Worm (Caenorhabditis elegans) whole organism, L2 larva: Measurements from ENCODE around the gene F13H8.11.
A peak's percentile ranks its signal among the peaks of the same experiment; 100 is the strongest.

Source experiments
- C34F6.9 ChIP-seq: fragments of 150-350 bp; optimal IDR thresholded peaks from 2 replicates; lab custom pipeline; 2014; ENCODE audit warnings: missing biosample characterization, missing genetic modification characterization
- F13H6.1 ChIP-seq: sonication (generic microtip); optimal IDR thresholded peaks from 2 replicates; lab custom pipeline; 2016; ENCODE audit warnings: missing genetic modification characterization, missing compliant biosample characterization
- R02D3.7 ChIP-seq: fragments of 150-350 bp; optimal IDR thresholded peaks from 2 replicates; lab custom pipeline; 2014; ENCODE audit warnings: missing biosample characterization, missing genetic modification characterization
- Y55F3AM.14 ChIP-seq: fragments of 200-800 bp; sonication (Bioruptor generic); optimal IDR thresholded peaks from 2 replicates; lab custom pipeline; 2018; ENCODE audit warnings: mild to moderate bottlenecking, missing genetic modification characterization, missing compliant biosample characterization
- ZK546.5 ChIP-seq: sonication (generic microtip); optimal IDR thresholded peaks from 2 replicates; lab custom pipeline; 2017; ENCODE audit warnings: missing biosample characterization, missing genetic modification characterization
- alr-1 ChIP-seq: fragments of 150-350 bp; optimal IDR thresholded peaks from 2 replicates; lab custom pipeline; 2014; ENCODE audit warnings: missing biosample characterization, missing genetic modification characterization
- aly-2 ChIP-seq: fragments of 150-350 bp; optimal IDR thresholded peaks from 2 replicates; lab custom pipeline; 2014; ENCODE audit warnings: missing biosample characterization, missing genetic modification characterization
- ama-1 ChIP-seq: fragments of 150-350 bp; optimal IDR thresholded peaks from 2 replicates; lab custom pipeline; 2018; ENCODE audit warnings: inconsistent platforms
- blmp-1 ChIP-seq: sonication (generic microtip); optimal IDR thresholded peaks from 2 replicates; lab custom pipeline; 2017; ENCODE audit warnings: missing genetic modification characterization, mild to moderate bottlenecking, missing compliant biosample characterization, antibody characterized with exemption, moderate library complexity; ENCODE audit not compliant: insufficient read depth
- ceh-16 ChIP-seq: fragments of 150-350 bp; optimal IDR thresholded peaks from 2 replicates; lab custom pipeline; 2014; ENCODE audit warnings: missing biosample characterization, missing genetic modification characterization
- ceh-82 ChIP-seq: fragments of 150-350 bp; optimal IDR thresholded peaks from 2 replicates; lab custom pipeline; 2014; ENCODE audit warnings: missing biosample characterization, missing genetic modification characterization
- crh-2 ChIP-seq: sonication (generic microtip); optimal IDR thresholded peaks from 2 replicates; lab custom pipeline; 2017; ENCODE audit warnings: missing biosample characterization, missing genetic modification characterization
- dmd-4 ChIP-seq: sonication (generic microtip); optimal IDR thresholded peaks from 2 replicates; lab custom pipeline; 2017; ENCODE audit warnings: missing biosample characterization, missing genetic modification characterization
- egl-27 ChIP-seq: sonication (generic microtip); optimal IDR thresholded peaks from 3 replicates; lab custom pipeline; 2017; ENCODE audit warnings: missing biosample characterization, missing genetic modification reagents, missing genetic modification characterization
- elt-1 ChIP-seq: fragments of 150-350 bp; optimal IDR thresholded peaks from 2 replicates; lab custom pipeline; 2014; ENCODE audit warnings: missing biosample characterization, missing genetic modification characterization
- elt-3 ChIP-seq: sonication (generic microtip); optimal IDR thresholded peaks from 2 replicates; lab custom pipeline; 2017; ENCODE audit warnings: missing biosample characterization, missing genetic modification characterization
- fos-1 ChIP-seq: fragments of 150-350 bp; optimal IDR thresholded peaks from 2 replicates; lab custom pipeline; 2014; ENCODE audit warnings: missing biosample characterization, missing genetic modification characterization
- gmeb-1 ChIP-seq: fragments of 150-350 bp; optimal IDR thresholded peaks from 2 replicates; lab custom pipeline; 2014; ENCODE audit warnings: missing biosample characterization, missing genetic modification characterization
- lin-11 ChIP-seq: fragments of 150-350 bp; sonication (generic microtip); optimal IDR thresholded peaks from 2 replicates; lab custom pipeline; 2014; ENCODE audit warnings: missing biosample characterization, missing genetic modification characterization, inconsistent platforms, mixed read lengths
- lin-39 ChIP-seq: fragments of 150-350 bp; optimal IDR thresholded peaks from 2 replicates; lab custom pipeline; 2014; ENCODE audit warnings: missing biosample characterization, missing genetic modification reagents, missing genetic modification characterization
- lsy-2 ChIP-seq, 2 experiments: fragments of 150-350 bp in 1 of 2; sonication (generic microtip) in 1 of 2; optimal IDR thresholded peaks; 2 replicates each; lab custom pipeline; 2014 to 2017; ENCODE audit warnings: missing biosample characterization in 2 of 2, missing genetic modification characterization in 2 of 2
- mab-5 ChIP-seq: fragments of 150-350 bp; optimal IDR thresholded peaks from 2 replicates; lab custom pipeline; 2014; ENCODE audit warnings: missing biosample characterization, missing genetic modification characterization
- mbf-1 ChIP-seq: sonication (generic microtip); optimal IDR thresholded peaks from 2 replicates; lab custom pipeline; 2017; ENCODE audit warnings: missing biosample characterization, missing genetic modification characterization
- mdl-1 ChIP-seq, 2 experiments: fragments of 150-350 bp in 1 of 2; sonication (generic microtip) in 1 of 2; optimal IDR thresholded peaks; 2 replicates each; lab custom pipeline; 2017; ENCODE audit warnings: missing biosample characterization in 2 of 2, missing genetic modification characterization in 2 of 2
- nhr-10 ChIP-seq: sonication (generic microtip); optimal IDR thresholded peaks from 2 replicates; lab custom pipeline; 2017; ENCODE audit warnings: missing biosample characterization, missing genetic modification characterization
- nhr-11 ChIP-seq: fragments of 150-350 bp; optimal IDR thresholded peaks from 2 replicates; lab custom pipeline; 2014; ENCODE audit warnings: missing biosample characterization, missing genetic modification characterization
- nhr-12 ChIP-seq: fragments of 150-350 bp; optimal IDR thresholded peaks from 2 replicates; lab custom pipeline; 2014; ENCODE audit warnings: missing biosample characterization, missing genetic modification characterization
- nhr-129 ChIP-seq: fragments of 150-350 bp; optimal IDR thresholded peaks from 2 replicates; lab custom pipeline; 2014; ENCODE audit warnings: missing biosample characterization, missing genetic modification characterization
- nhr-21 ChIP-seq: fragments of 150-350 bp; optimal IDR thresholded peaks from 2 replicates; lab custom pipeline; 2014; ENCODE audit warnings: missing biosample characterization, missing genetic modification characterization
- nhr-23 ChIP-seq: fragments of 150-350 bp; optimal IDR thresholded peaks from 2 replicates; lab custom pipeline; 2014; ENCODE audit warnings: missing biosample characterization, missing genetic modification reagents, missing genetic modification characterization
- nhr-237 ChIP-seq: fragments of 150-350 bp; optimal IDR thresholded peaks from 2 replicates; lab custom pipeline; 2014; ENCODE audit warnings: missing biosample characterization, missing genetic modification characterization
- nhr-25 ChIP-seq: fragments of 150-350 bp; sonication (generic microtip); optimal IDR thresholded peaks from 3 replicates; lab custom pipeline; 2014; ENCODE audit warnings: missing biosample characterization, missing genetic modification characterization
- nhr-6 ChIP-seq: fragments of 150-350 bp; optimal IDR thresholded peaks from 2 replicates; lab custom pipeline; 2014; ENCODE audit warnings: missing biosample characterization, missing genetic modification characterization
- nhr-77 ChIP-seq: fragments of 150-350 bp; optimal IDR thresholded peaks from 2 replicates; lab custom pipeline; 2014; ENCODE audit warnings: missing biosample characterization, missing genetic modification characterization
- peb-1 ChIP-seq: fragments of 150-350 bp; optimal IDR thresholded peaks from 2 replicates; lab custom pipeline; 2014; ENCODE audit warnings: missing biosample characterization, missing genetic modification characterization
- skn-1 ChIP-seq: sonication (generic microtip); optimal IDR thresholded peaks from 2 replicates; lab custom pipeline; 2017; ENCODE audit warnings: missing biosample characterization, missing genetic modification characterization
- sma-3 ChIP-seq: sonication (generic microtip); optimal IDR thresholded peaks from 2 replicates; lab custom pipeline; 2016; ENCODE audit warnings: missing genetic modification reagents, missing genetic modification characterization, missing compliant biosample characterization
- sma-9 ChIP-seq, 2 experiments: fragments of 150-350 bp in 1 of 2; sonication (generic microtip) in 1 of 2; optimal IDR thresholded peaks; 2 replicates each; lab custom pipeline; 2014 to 2016; ENCODE audit warnings: missing genetic modification characterization in 2 of 2, mild to moderate bottlenecking in 1 of 2, missing biosample characterization in 1 of 2, missing compliant biosample characterization in 1 of 2, missing genetic modification reagents in 1 of 2, moderate library complexity in 1 of 2
- snpc-4 ChIP-seq: fragments of 150-350 bp; optimal IDR thresholded peaks from 2 replicates; lab custom pipeline; 2014; ENCODE audit warnings: missing biosample characterization, missing genetic modification characterization
- unc-39 ChIP-seq: fragments of 150-350 bp; optimal IDR thresholded peaks from 2 replicates; lab custom pipeline; 2014; ENCODE audit warnings: missing biosample characterization, missing genetic modification characterization
- unc-55 ChIP-seq: fragments of 150-350 bp; sonication (generic microtip); optimal IDR thresholded peaks from 3 replicates; lab custom pipeline; 2014; ENCODE audit warnings: missing biosample characterization, missing genetic modification reagents, missing genetic modification characterization
- unc-62 ChIP-seq: fragments of 150-350 bp; optimal IDR thresholded peaks from 2 replicates; lab custom pipeline; 2014; ENCODE audit warnings: missing biosample characterization, missing genetic modification reagents, missing genetic modification characterization
- zag-1 ChIP-seq: fragments of 150-350 bp; optimal IDR thresholded peaks from 2 replicates; lab custom pipeline; 2014; ENCODE audit warnings: missing biosample characterization, missing genetic modification characterization
- ztf-1 ChIP-seq: fragments of 200-800 bp; sonication (Bioruptor generic); conservative IDR thresholded peaks from 2 replicates; pipeline ENCODE4 v1.3.6; 2022; ENCODE audit warnings: missing genetic modification characterization, missing compliant biosample characterization
- ztf-11 ChIP-seq: sonication (generic microtip); optimal IDR thresholded peaks from 2 replicates; lab custom pipeline; 2017; ENCODE audit warnings: missing biosample characterization, missing genetic modification characterization
- ztf-4 ChIP-seq: fragments of 150-350 bp; optimal IDR thresholded peaks from 2 replicates; lab custom pipeline; 2014; ENCODE audit warnings: missing biosample characterization, missing genetic modification characterization

The F13H8.11 gene

ce11 chrII:6292527-6292926 lies 32.7 kb upstream of the F13H8.11 start, which contains the start of gene nyn-3:
TSS of gene nyn-3 (minus strand) at chrII:6292627.
- TF ChIP-seq ama-1 (lab: Kevin White, UChicago) (no peak), mdl-1 (tag; optimal IDR thresholded peaks at IDR 0.05; lab: Kevin White, UChicago) (no peak), unc-39 (no peak), ztf-1 (GFP tag; lab: Robert Waterston, UW) (no peak), fos-1 (no peak), nhr-12 (tag; lab: Kevin White, UChicago) (no peak), dmd-4 (no peak), nhr-23 (tag; lab: Kevin White, UChicago) (no peak), sma-3 (GFP tag; lab: Kevin White, UChicago) (no peak), lsy-2 (tag; optimal IDR thresholded peaks at IDR 0.05; lab: Kevin White, UChicago) (no peak), F13H6.1 (tag; lab: Kevin White, UChicago) (no peak), lin-39 (tag; lab: Kevin White, UChicago) (no peak), crh-2 (tag; lab: Kevin White, UChicago) (no peak), R02D3.7 (tag; lab: Kevin White, UChicago) (no peak), nhr-25 (no peak), C34F6.9 (tag; lab: Kevin White, UChicago) (no peak), elt-1 (tag; lab: Kevin White, UChicago) (no peak)

- TF ChIP-seq crh-2 (tag; lab: Kevin White, UChicago): no peak
- TF ChIP-seq Y55F3AM.14: no peak
- no peak for TF ChIP-seq nhr-10 (tag; lab: Kevin White, UChicago)
- TF ChIP-seq C34F6.9 (tag; lab: Kevin White, UChicago): peak; percentile 47
- TF ChIP-seq blmp-1 (tag; lab: Kevin White, UChicago): peak; percentile 23
- no peak for TF ChIP-seq elt-3
- no peak for TF ChIP-seq nhr-23 (tag; lab: Kevin White, UChicago)
- no peak for TF ChIP-seq sma-3 (GFP tag; lab: Kevin White, UChicago)
- TF ChIP-seq nhr-6: no peak
- peak; percentile 41 for TF ChIP-seq fos-1
- no peak for TF ChIP-seq mbf-1 (tag; lab: Kevin White, UChicago)
- no peak for TF ChIP-seq ztf-4 (tag; lab: Kevin White, UChicago)
- TF ChIP-seq alr-1 (tag; lab: Kevin White, UChicago): no peak
- TF ChIP-seq mab-5: no peak
- no peak for TF ChIP-seq ceh-82 (tag; lab: Kevin White, UChicago)
- no peak for TF ChIP-seq elt-1 (tag; lab: Kevin White, UChicago)
- no peak for TF ChIP-seq ceh-16
- peak; percentile 63 for TF ChIP-seq sma-9 (GFP tag; optimal IDR thresholded peaks at IDR 0.05; lab: Kevin White, UChicago)
- no peak for TF ChIP-seq sma-9 (tag; optimal IDR thresholded peaks at IDR 0.05; lab: Kevin White, UChicago)
- no peak for TF ChIP-seq nhr-77 (tag; lab: Kevin White, UChicago)
- TF ChIP-seq nhr-11 (tag; lab: Kevin White, UChicago): no peak
- peak; percentile 53 for TF ChIP-seq nhr-129 (tag; lab: Kevin White, UChicago)
- TF ChIP-seq dmd-4: no peak
- TF ChIP-seq zag-1: no peak
- no peak for TF ChIP-seq lin-11 (tag; lab: Kevin White, UChicago)
- no peak for TF ChIP-seq nhr-237 (tag; lab: Kevin White, UChicago)
- TF ChIP-seq gmeb-1 (tag; lab: Kevin White, UChicago): no peak
- no peak for TF ChIP-seq nhr-12 (tag; lab: Kevin White, UChicago)
- no peak for TF ChIP-seq ZK546.5 (tag; lab: Kevin White, UChicago)
- TF ChIP-seq aly-2 (tag; lab: Kevin White, UChicago): no peak
- TF ChIP-seq ztf-11: no peak
- TF ChIP-seq nhr-25: no peak
- no peak for TF ChIP-seq nhr-21 (tag; lab: Kevin White, UChicago)
- peak; percentile 63 for TF ChIP-seq F13H6.1 (tag; lab: Kevin White, UChicago)
- no peak for TF ChIP-seq snpc-4 (tag; lab: Kevin White, UChicago)
- peak in 1 of 2 experiments; percentile 52 for TF ChIP-seq lsy-2 (tag; optimal IDR thresholded peaks at IDR 0.05; lab: Kevin White, UChicago)
- no peak for TF ChIP-seq peb-1
- no peak for TF ChIP-seq unc-62
- no peak for TF ChIP-seq unc-55 (GFP tag; lab: Kevin White, UChicago)
- no peak for TF ChIP-seq egl-27 (tag; lab: Kevin White, UChicago)
- no peak for TF ChIP-seq unc-39
- no peak for TF ChIP-seq R02D3.7 (tag; lab: Kevin White, UChicago)
- TF ChIP-seq ama-1 (lab: Kevin White, UChicago): no peak
- no peak for TF ChIP-seq skn-1 (tag; lab: Kevin White, UChicago)
Measured at ce11 chrII:6290047-6290582, 30.3 kb upstream of the F13H8.11 start, which contains the start of gene upb-1. TSS of gene upb-1 (minus strand) at chrII:6290097.
